Fruit fly (Drosophila melanogaster): ENCODE measurements around the gene CG8565.
"Not testable (repeated sequence)": the region's sequence is repeated elsewhere in the genome, so short reads cannot be mapped to it uniquely, and the experiment has no call there.

The CG8565 gene

DNA sequence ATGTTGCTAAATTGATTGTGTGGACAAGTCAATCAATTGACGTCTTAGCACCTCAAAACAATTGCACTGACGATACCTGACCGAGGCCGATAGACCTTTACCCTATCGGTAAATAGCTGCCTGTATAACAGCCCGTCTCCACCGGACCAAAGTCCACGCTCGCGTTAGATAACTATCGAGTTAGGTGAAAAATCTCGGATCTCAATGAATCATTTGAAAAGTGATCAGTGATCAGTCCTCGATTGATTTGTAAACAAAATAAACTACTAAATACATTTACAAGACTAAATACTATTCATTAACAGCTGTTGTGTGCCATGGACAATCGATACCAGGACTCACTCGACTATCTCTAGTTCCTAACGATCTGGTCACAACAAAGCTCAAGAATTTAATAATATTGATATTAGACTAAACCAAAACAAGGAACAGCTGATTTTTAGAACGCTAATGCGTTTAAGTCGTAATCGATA lies 38.5 kb upstream of the CG8565 start, which contains the start of the genes sordd2 and CG15602 (continued):
- TF ChIP-seq amos (GFP tag; IDR thresholded peaks at IDR 0.05; ENCODE audit: partially characterized antibody) (peak; percentile 63), nerfin-2 (GFP tag; IDR thresholded peaks at IDR 0.05; ENCODE audit: partially characterized antibody) (peak; percentile 40; the same call in 1 of the 2 replicates), CG13287 (GFP tag; IDR thresholded peaks at IDR 0.05; ENCODE audit: partially characterized antibody) (peak; percentile 33), CG32532 (GFP tag; IDR thresholded peaks at IDR 0.05) (peak; percentile 17; the same call in 1 of the 2 replicates), CG8290 (GFP tag; optimal IDR thresholded peaks at IDR 0.05) (peak; percentile 87), bbx (GFP tag; IDR thresholded peaks at IDR 0.05; ENCODE audit: partially characterized antibody) (peak; percentile 86), hb (GFP tag; IDR thresholded peaks at IDR 0.05; ENCODE audit: partially characterized antibody) (peak; percentile 76), tna (GFP tag; IDR thresholded peaks at IDR 0.05; ENCODE audit: partially characterized antibody) (peak; percentile 62), ssp (GFP tag; IDR thresholded peaks at IDR 0.05) (peak; percentile 95), Med (GFP tag) (peak; percentile 15)
- not testable (repeated sequence) for TF ChIP-seq CG8290 (tag; optimal IDR thresholded peaks at IDR 0.05)

DNA sequence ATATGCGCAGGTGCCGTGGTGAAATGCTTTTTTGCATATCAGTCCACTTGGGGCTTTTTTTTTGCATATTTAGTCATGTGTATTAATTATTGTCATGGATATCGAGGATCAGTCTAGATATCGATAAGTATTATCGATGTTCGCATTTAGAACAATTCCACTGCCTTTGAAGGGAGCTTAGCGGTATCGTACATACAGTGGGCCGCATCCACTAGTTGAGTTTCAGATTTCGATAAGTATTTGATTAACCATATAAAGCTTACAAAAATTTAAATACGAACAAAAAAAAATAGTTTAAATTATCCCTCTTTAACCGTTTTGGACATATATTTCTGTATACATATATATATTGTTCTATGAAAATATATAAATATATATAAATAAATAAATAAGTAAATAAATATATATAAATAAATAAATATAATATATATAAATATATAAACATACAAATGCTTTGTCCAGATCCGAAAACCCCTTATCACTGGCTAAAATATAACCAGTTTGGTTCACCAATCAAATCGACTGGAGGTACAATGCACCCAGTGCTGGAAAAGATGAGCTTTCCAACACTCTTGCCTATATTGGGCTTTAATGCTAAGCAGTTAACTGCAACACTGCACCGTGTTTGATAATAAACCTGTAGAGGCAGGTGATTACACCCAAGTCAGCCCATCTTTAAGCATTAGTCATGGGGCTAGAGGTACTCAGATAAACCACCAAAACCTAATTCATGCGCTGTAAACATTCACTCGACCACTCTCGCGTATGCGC lies 34.6 kb upstream of the CG8565 start:
- TF ChIP-seq H2.0 (GFP tag; IDR thresholded peaks at IDR 0.05) (no peak), CG11695 (GFP tag; IDR thresholded peaks at IDR 0.05) (no peak), CG2120 (GFP tag; optimal IDR thresholded peaks at IDR 0.05) (peak; percentile 31), CG10366 (GFP tag; IDR thresholded peaks at IDR 0.05) (no peak), inv (GFP tag; IDR thresholded peaks at IDR 0.05; ENCODE audit: partially characterized antibody) (peak; percentile 70), ems (GFP tag; optimal IDR thresholded peaks at IDR 0.05) (no peak), CG4707 (GFP tag; optimal IDR thresholded peaks at IDR 0.05) (peak; percentile 94), crol (GFP tag; IDR thresholded peaks at IDR 0.05) (no peak), CG18599 (GFP tag; optimal IDR thresholded peaks at IDR 0.05) (peak; percentile 33), dmrt11E (tag; optimal IDR thresholded peaks at IDR 0.05) (peak; percentile 25), trh (GFP tag; optimal IDR thresholded peaks at IDR 0.05) (no peak), nom (GFP tag; optimal IDR thresholded peaks at IDR 0.05) (no peak), CG3726 (GFP tag; IDR thresholded peaks at IDR 0.05) (no peak), CG2889 (GFP tag; IDR thresholded peaks at IDR 0.05) (no peak), CG7786 (GFP tag; optimal IDR thresholded peaks at IDR 0.05) (no peak), Dll (GFP tag; IDR thresholded peaks at IDR 0.05; ENCODE audit: partially characterized antibody) (peak; percentile 75; the same call in 3 of the 4 replicates), ham (GFP tag; IDR thresholded peaks at IDR 0.05) (no peak), eve (GFP tag; optimal IDR thresholded peaks at IDR 0.05) (peak in 1 of 2 experiments; percentile 38), Sin3A (optimal IDR thresholded peaks at IDR 0.05) (no peak), ATbp (GFP tag; optimal IDR thresholded peaks at IDR 0.05) (peak; percentile 29), CG17385 (GFP tag; optimal IDR thresholded peaks at IDR 0.05) (peak; percentile 36), Ptx1 (GFP tag; IDR thresholded peaks at IDR 0.05) (peak; percentile 39), Dref (GFP tag; IDR thresholded peaks at IDR 0.05) (peak; percentile 81), bsh (GFP tag; optimal IDR thresholded peaks at IDR 0.05) (peak in 1 of 2 experiments; percentile 21), CG10543 (GFP tag; optimal IDR thresholded peaks at IDR 0.05) (no peak), Trl (optimal IDR thresholded peaks at IDR 0.05) (no peak), Trl (GFP tag; optimal IDR thresholded peaks at IDR 0.05) (no peak), CG18262 (tag; optimal IDR thresholded peaks at IDR 0.05) (peak; percentile 36), ewg (GFP tag; optimal IDR thresholded peaks at IDR 0.05) (no peak), CG3065 (GFP tag; optimal IDR thresholded peaks at IDR 0.05) (no peak), eyg (GFP tag; optimal IDR thresholded peaks at IDR 0.05) (no peak), otp (GFP tag; IDR thresholded peaks at IDR 0.05) (no peak), CG15011 (GFP tag; optimal IDR thresholded peaks at IDR 0.05) (no peak), HLH3B (GFP tag; IDR thresholded peaks at IDR 0.05) (no peak), knrl (GFP tag; IDR thresholded peaks at IDR 0.05; ENCODE audit: partially characterized antibody) (peak; percentile 71), CG3995 (GFP tag; optimal IDR thresholded peaks at IDR 0.05) (no peak), CG1233 (GFP tag; optimal IDR thresholded peaks at IDR 0.05) (no peak), CG13287 (GFP tag; IDR thresholded peaks at IDR 0.05; ENCODE audit: partially characterized antibody) (peak; percentile 81)

Data from whole organism, embryonic.